Fruit fly (Drosophila melanogaster) whole organism, prepupa: ENCODE results near the gene Naxe.

ENCODE experiments used
- Blimp-1 ChIP-seq: fragments of 200-800 bp; sonication (Bioruptor generic); optimal IDR thresholded peaks from 3 replicates; lab custom pipeline; 2017; ENCODE audit warnings: missing biosample characterization, missing genetic modification characterization, mild to moderate bottlenecking, moderate library complexity, missing genetic modification reagents
- CG10631 ChIP-seq: fragments of 200-800 bp; sonication (Bioruptor generic); optimal IDR thresholded peaks from 2 replicates; lab custom pipeline; 2016; ENCODE audit warnings: missing biosample characterization, missing genetic modification characterization
- CG11762 ChIP-seq: fragments of 200-800 bp; sonication (Bioruptor generic); optimal IDR thresholded peaks from 3 replicates; lab custom pipeline; 2016; ENCODE audit warnings: missing biosample characterization, missing genetic modification characterization; ENCODE audit not compliant: insufficient read depth
- CG11902 ChIP-seq: fragments of 200-800 bp; sonication (Bioruptor generic); optimal IDR thresholded peaks from 3 replicates; lab custom pipeline; 2016; ENCODE audit warnings: missing biosample characterization, missing genetic modification characterization
- CG15336 ChIP-seq: fragments of 200-800 bp; sonication (Bioruptor generic); IDR thresholded peaks from 2 replicates; pipeline ENCODE4 v1.3.6; 2022; ENCODE audit warnings: missing biosample characterization, missing genetic modification characterization
- CG16779 ChIP-seq: fragments of 200-800 bp; sonication (Bioruptor generic); optimal IDR thresholded peaks from 3 replicates; lab custom pipeline; 2017; ENCODE audit warnings: missing biosample characterization, mild to moderate bottlenecking, missing genetic modification characterization
- CG3032 ChIP-seq: fragments of 200-800 bp; optimal IDR thresholded peaks from 2 replicates; lab custom pipeline; 2019; ENCODE audit warnings: missing biosample characterization, mild to moderate bottlenecking, missing genetic modification characterization, moderate library complexity
- CG31627 ChIP-seq: fragments of 200-800 bp; sonication (Bioruptor generic); optimal IDR thresholded peaks from 3 replicates; lab custom pipeline; 2016; ENCODE audit warnings: missing biosample characterization, missing genetic modification characterization
- CG34406 ChIP-seq: fragments of 200-800 bp; sonication (Bioruptor generic); optimal IDR thresholded peaks from 3 replicates; lab custom pipeline; 2016; ENCODE audit warnings: missing biosample characterization, missing genetic modification characterization
- CG3919 ChIP-seq: fragments of 200-800 bp; sonication (Bioruptor generic); optimal IDR thresholded peaks from 3 replicates; lab custom pipeline; 2016; ENCODE audit warnings: missing biosample characterization, missing genetic modification characterization
- CG4318 ChIP-seq: fragments of 200-800 bp; sonication (Bioruptor generic); optimal IDR thresholded peaks from 3 replicates; lab custom pipeline; 2017; ENCODE audit warnings: missing biosample characterization, mild to moderate bottlenecking, missing genetic modification characterization
- CG6163 ChIP-seq: fragments of 200-800 bp; sonication (Bioruptor generic); IDR thresholded peaks from 3 replicates; pipeline ENCODE4 v1.3.6; 2022; ENCODE audit warnings: missing biosample characterization, missing genetic modification characterization
- CG6276 ChIP-seq: fragments of 200-800 bp; sonication (Bioruptor generic); optimal IDR thresholded peaks from 2 replicates; lab custom pipeline; 2017; ENCODE audit warnings: missing biosample characterization, mild to moderate bottlenecking, missing genetic modification characterization
- CG6808 ChIP-seq: fragments of 200-800 bp; sonication (Bioruptor generic); optimal IDR thresholded peaks from 3 replicates; lab custom pipeline; 2017; ENCODE audit warnings: missing biosample characterization, missing genetic modification characterization, mild to moderate bottlenecking, moderate library complexity, missing genetic modification reagents
- CG8119 ChIP-seq: fragments of 200-800 bp; sonication (Bioruptor generic); IDR thresholded peaks from 3 replicates; pipeline ENCODE4 v1.3.6; 2022; ENCODE audit warnings: missing biosample characterization, missing genetic modification characterization
- Eip75B ChIP-seq: fragments of 200-800 bp; sonication (Bioruptor generic); optimal IDR thresholded peaks from 3 replicates; lab custom pipeline; 2016; ENCODE audit warnings: missing biosample characterization, missing genetic modification characterization
- Eip78C ChIP-seq: fragments of 200-800 bp; sonication (Bioruptor generic); peaks from one replicate; lab custom pipeline; 2016; ENCODE audit warnings: missing biosample characterization, missing genetic modification characterization
- Eip93F ChIP-seq: fragments of 200-800 bp; sonication (Bioruptor generic); optimal IDR thresholded peaks from 2 replicates; lab custom pipeline; 2016; ENCODE audit warnings: missing biosample characterization, mild to moderate bottlenecking, missing genetic modification characterization
- Ets21C ChIP-seq: fragments of 200-800 bp; sonication (Bioruptor generic); optimal IDR thresholded peaks from 3 replicates; lab custom pipeline; 2016; ENCODE audit warnings: missing biosample characterization, missing genetic modification characterization
- Hr38 ChIP-seq: sonication (Bioruptor generic); optimal IDR thresholded peaks from 2 replicates; lab custom pipeline; 2016; ENCODE audit warnings: missing biosample characterization, missing genetic modification characterization
- Hr4 ChIP-seq: fragments of 200-800 bp; sonication (Bioruptor generic); optimal IDR thresholded peaks from 3 replicates; lab custom pipeline; 2016; ENCODE audit warnings: missing biosample characterization, missing genetic modification characterization
- Lpt ChIP-seq: fragments of 200-800 bp; sonication (Bioruptor generic); optimal IDR thresholded peaks from 3 replicates; lab custom pipeline; 2016; ENCODE audit warnings: missing biosample characterization, missing genetic modification characterization
- Met ChIP-seq: fragments of 200-800 bp; sonication (Bioruptor generic); optimal IDR thresholded peaks from 3 replicates; lab custom pipeline; 2016; ENCODE audit warnings: missing biosample characterization, missing genetic modification characterization
- Smox ChIP-seq: fragments of 200-800 bp; sonication (Bioruptor generic); optimal IDR thresholded peaks from 3 replicates; lab custom pipeline; 2016; ENCODE audit warnings: missing biosample characterization, missing genetic modification characterization
- Sox102F ChIP-seq: fragments of 200-800 bp; sonication (Bioruptor generic); optimal IDR thresholded peaks from 2 replicates; lab custom pipeline; 2016; ENCODE audit warnings: missing biosample characterization, mild to moderate bottlenecking, missing genetic modification characterization
- Sox14 ChIP-seq: fragments of 200-800 bp; sonication (Bioruptor generic); optimal IDR thresholded peaks from 3 replicates; lab custom pipeline; 2016; ENCODE audit warnings: missing biosample characterization, missing genetic modification characterization
- Sox15 ChIP-seq: fragments of 200-800 bp; sonication (Bioruptor generic); optimal IDR thresholded peaks from 3 replicates; lab custom pipeline; 2016; ENCODE audit warnings: missing biosample characterization, missing genetic modification characterization
- acj6 ChIP-seq: fragments of 200-800 bp; sonication (Bioruptor generic); optimal IDR thresholded peaks from 3 replicates; lab custom pipeline; 2016; ENCODE audit warnings: missing biosample characterization, missing genetic modification characterization
- cyc ChIP-seq: fragments of 200-800 bp; sonication (Bioruptor generic); optimal IDR thresholded peaks from 3 replicates; lab custom pipeline; 2016; ENCODE audit warnings: missing biosample characterization, missing genetic modification characterization
- dac ChIP-seq: fragments of 200-800 bp; sonication (Bioruptor generic); optimal IDR thresholded peaks from 2 replicates; lab custom pipeline; 2017; ENCODE audit warnings: missing biosample characterization, mild to moderate bottlenecking, missing genetic modification characterization
- eg ChIP-seq: fragments of 200-800 bp; sonication (Bioruptor generic); IDR thresholded peaks from 3 replicates; pipeline ENCODE4 v1.3.6; 2022; ENCODE audit warnings: missing biosample characterization, missing genetic modification characterization
- fd59A ChIP-seq: fragments of 200-800 bp; sonication (Bioruptor generic); optimal IDR thresholded peaks from 2 replicates; lab custom pipeline; 2017; ENCODE audit warnings: missing biosample characterization, mild to moderate bottlenecking, missing genetic modification characterization, missing genetic modification reagents
- fkh ChIP-seq: fragments of 200-800 bp; sonication (Bioruptor generic); optimal IDR thresholded peaks from 3 replicates; lab custom pipeline; 2017; ENCODE audit warnings: missing biosample characterization, mild to moderate bottlenecking, missing genetic modification characterization, moderate library complexity
- net ChIP-seq: fragments of 200-800 bp; sonication (Bioruptor generic); optimal IDR thresholded peaks from 3 replicates; lab custom pipeline; 2016; ENCODE audit warnings: missing biosample characterization, missing genetic modification characterization
- pdm3 ChIP-seq: fragments of 200-800 bp; sonication (Bioruptor generic); optimal IDR thresholded peaks from 3 replicates; lab custom pipeline; 2016; ENCODE audit warnings: missing biosample characterization, missing genetic modification characterization
- salr ChIP-seq, 2 experiments: fragments of 200-800 bp; sonication (Bioruptor generic); optimal IDR thresholded peaks; 3 replicates each; lab custom pipeline; 2016 to 2018; ENCODE audit warnings: missing biosample characterization in 2 of 2, missing genetic modification characterization in 2 of 2, mild to moderate bottlenecking in 1 of 2
- ss ChIP-seq, 2 experiments: fragments of 200-800 bp; sonication (Bioruptor generic); optimal IDR thresholded peaks; 2 replicates in 1 of 2; 3 replicates in 1 of 2; lab custom pipeline; 2017 to 2018; ENCODE audit warnings: mild to moderate bottlenecking in 2 of 2, missing biosample characterization in 2 of 2, missing genetic modification characterization in 2 of 2, moderate library complexity in 1 of 2
- svp ChIP-seq: fragments of 200-800 bp; sonication (Bioruptor generic); peaks from one replicate; lab custom pipeline; 2016; ENCODE audit warnings: missing biosample characterization, missing genetic modification characterization
- topi ChIP-seq: fragments of 200-800 bp; sonication (Bioruptor generic); optimal IDR thresholded peaks from 3 replicates; lab custom pipeline; 2016; ENCODE audit warnings: missing biosample characterization, missing genetic modification characterization
- vri ChIP-seq: fragments of 200-800 bp; sonication (Bioruptor generic); optimal IDR thresholded peaks from 3 replicates; lab custom pipeline; 2016; ENCODE audit warnings: missing biosample characterization, mild to moderate bottlenecking, missing genetic modification characterization

Naxe gene

dm6 chrX:10045763-10046162 is 40.2 kb downstream of the Naxe start:
- TF ChIP-seq CG8119 = 0 out of 3 replicates have a peak, but pooled peaks have one; percentile 26
- TF ChIP-seq Sox15 = no peak
- no peak for TF ChIP-seq CG11762
- no peak for TF ChIP-seq CG6808
- TF ChIP-seq CG6276 (GFP tag; lab: Kevin White, UChicago) = no peak
- no peak for TF ChIP-seq salr (GFP tag; optimal IDR thresholded peaks at IDR 0.05; lab: Kevin White, UChicago)
- TF ChIP-seq CG16779 (tag; lab: Kevin White, UChicago) = no peak
- no peak for TF ChIP-seq dac (GFP tag; lab: Kevin White, UChicago)
- no peak for TF ChIP-seq CG15336 (GFP tag; lab: Robert Waterston, UW)
- TF ChIP-seq fd59A (GFP tag; lab: Kevin White, UChicago) = no peak
- TF ChIP-seq Sox102F = no peak
- TF ChIP-seq Eip78C (GFP tag; lab: Kevin White, UChicago) = peak; percentile 48
- TF ChIP-seq Lpt = no peak
- TF ChIP-seq vri (GFP tag; lab: Kevin White, UChicago) = no peak
- TF ChIP-seq net (GFP tag; lab: Kevin White, UChicago) = no peak
- TF ChIP-seq Smox (GFP tag; lab: Kevin White, UChicago) = no peak
- TF ChIP-seq svp (GFP tag; lab: Kevin White, UChicago) = no peak
- TF ChIP-seq Blimp-1 (GFP tag; lab: Kevin White, UChicago) = no peak
- TF ChIP-seq ss (GFP tag; optimal IDR thresholded peaks at IDR 0.05; lab: Kevin White, UChicago) = no peak
- no peak for TF ChIP-seq Eip75B (GFP tag; lab: Kevin White, UChicago)
- TF ChIP-seq CG34406 (GFP tag; lab: Kevin White, UChicago) = no peak
- TF ChIP-seq Sox14 = no peak
- TF ChIP-seq acj6 (GFP tag; lab: Kevin White, UChicago) = no peak
- TF ChIP-seq CG31627 (GFP tag; lab: Kevin White, UChicago) = no peak
- TF ChIP-seq CG10631 (GFP tag; lab: Kevin White, UChicago) = no peak
- TF ChIP-seq fkh = no peak
- peak; percentile 40; the same call in 1 of the 3 replicates for TF ChIP-seq eg (GFP tag; lab: Robert Waterston, UW)
- no peak for TF ChIP-seq CG3032 (tag; lab: Kevin White, UChicago)
- TF ChIP-seq Met (GFP tag; lab: Kevin White, UChicago) = no peak
- no peak for TF ChIP-seq Ets21C (GFP tag; lab: Kevin White, UChicago)
- 0 out of 3 replicates have a peak, but pooled peaks have one; percentile 34 for TF ChIP-seq CG6163

DNA sequence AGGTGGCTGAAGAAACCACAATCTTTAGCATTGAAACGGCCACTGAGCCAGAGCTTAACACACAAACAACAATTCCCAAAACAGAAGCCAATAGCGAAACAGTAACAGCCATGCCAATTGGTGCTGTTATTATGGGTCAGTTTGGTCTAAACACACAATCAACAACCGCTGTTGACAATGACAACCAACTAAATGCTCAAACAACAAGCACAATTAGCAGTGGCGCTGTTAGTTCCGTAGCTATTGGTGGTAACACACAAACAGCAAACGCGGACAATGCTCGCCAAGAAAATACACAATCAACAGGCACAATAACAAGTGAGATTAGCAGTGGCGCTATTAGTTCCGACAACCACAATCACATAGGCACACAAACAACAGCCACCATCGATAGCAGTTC is 42.1 kb downstream of the Naxe start:
- TF ChIP-seq CG15336 (GFP tag; lab: Robert Waterston, UW) = no peak
- TF ChIP-seq cyc = no peak
- TF ChIP-seq Eip93F (GFP tag; lab: Kevin White, UChicago) = no peak
- TF ChIP-seq CG4318 (GFP tag; lab: Kevin White, UChicago) = no peak
- no peak for TF ChIP-seq CG6808
- TF ChIP-seq Eip75B (GFP tag; lab: Kevin White, UChicago) = no peak
- TF ChIP-seq CG3032 (tag; lab: Kevin White, UChicago) = no peak
- TF ChIP-seq pdm3 (GFP tag; lab: Kevin White, UChicago) = no peak
- no peak for TF ChIP-seq topi
- no peak for TF ChIP-seq CG3919
- TF ChIP-seq Hr38 (GFP tag; lab: Kevin White, UChicago) = no peak
- TF ChIP-seq CG11902 = no peak
- TF ChIP-seq acj6 (GFP tag; lab: Kevin White, UChicago) = no peak
- TF ChIP-seq CG16779 (tag; lab: Kevin White, UChicago) = no peak
- no peak for TF ChIP-seq CG6163
- TF ChIP-seq Blimp-1 (GFP tag; lab: Kevin White, UChicago) = no peak

dm6 chrX:10039528-10039927 is 46.4 kb downstream of the Naxe start:
- TF ChIP-seq vri (GFP tag; lab: Kevin White, UChicago) (peak; percentile 38), svp (GFP tag; lab: Kevin White, UChicago) (peak; percentile 94), Hr4 (GFP tag; lab: Kevin White, UChicago) (no peak)
